Worm (Caenorhabditis elegans): Measurements from ENCODE around the gene clec-118.
"Not testable (repeated sequence)": the region's sequence is repeated elsewhere in the genome, so short reads cannot be mapped to it uniquely, and the experiment has no call there.

Gene clec-118

DNA sequence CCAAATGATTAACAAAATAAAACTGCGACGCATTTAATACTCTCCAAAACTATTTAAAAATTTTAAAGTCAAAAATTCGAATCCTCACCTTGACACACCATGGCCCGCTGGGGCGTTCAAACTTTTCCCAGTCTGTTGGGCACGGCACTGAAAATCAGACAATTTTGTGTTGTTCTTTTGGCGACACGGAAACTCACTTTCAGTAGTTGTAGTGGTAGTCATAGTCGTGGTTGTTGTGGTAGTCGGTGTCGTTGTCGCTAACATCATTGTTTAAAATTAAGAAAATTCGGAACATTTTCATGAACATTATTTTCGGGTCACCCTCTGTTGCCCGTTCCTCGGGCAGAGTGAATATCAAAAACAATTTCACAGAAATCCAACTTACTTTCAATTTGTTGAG, at the start of gene clec-118:
TSS of gene clec-118 (minus strand) at position 101 of the 400 bp plus-strand sequence.
- TF ChIP-seq W03F9.2, him-1, dao-5 (tag; optimal IDR thresholded peaks at IDR 0.05): not testable (repeated sequence)

DNA sequence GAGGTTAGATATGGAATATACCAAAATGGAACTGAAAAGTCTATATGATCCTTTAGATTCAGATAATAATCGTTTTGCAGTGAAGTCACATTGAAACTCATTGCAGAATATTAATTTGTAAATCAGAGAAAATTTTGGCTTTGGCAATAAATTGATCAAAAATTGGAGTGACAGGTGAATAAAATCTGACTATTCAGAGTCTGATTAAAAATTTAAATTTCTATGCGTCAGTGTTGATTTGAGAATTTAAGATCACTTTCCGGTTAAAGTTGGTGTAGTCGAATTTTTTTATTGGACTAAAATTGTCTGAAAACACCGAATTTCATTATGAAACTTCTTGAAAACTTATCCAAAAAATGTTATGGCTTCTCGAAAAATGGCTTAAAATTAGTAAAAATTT, 49.4 kb upstream of the clec-118 start, which contains the start of gene sri-45:
TSS of gene sri-45 (minus strand) at position 101 of the 400 bp plus-strand sequence.
- TF ChIP-seq him-1 (tag; optimal IDR thresholded peaks at IDR 0.05) (no peak), dao-5 (tag; optimal IDR thresholded peaks at IDR 0.05) (no peak), W03F9.2 (tag; optimal IDR thresholded peaks at IDR 0.05) (no peak)

DNA sequence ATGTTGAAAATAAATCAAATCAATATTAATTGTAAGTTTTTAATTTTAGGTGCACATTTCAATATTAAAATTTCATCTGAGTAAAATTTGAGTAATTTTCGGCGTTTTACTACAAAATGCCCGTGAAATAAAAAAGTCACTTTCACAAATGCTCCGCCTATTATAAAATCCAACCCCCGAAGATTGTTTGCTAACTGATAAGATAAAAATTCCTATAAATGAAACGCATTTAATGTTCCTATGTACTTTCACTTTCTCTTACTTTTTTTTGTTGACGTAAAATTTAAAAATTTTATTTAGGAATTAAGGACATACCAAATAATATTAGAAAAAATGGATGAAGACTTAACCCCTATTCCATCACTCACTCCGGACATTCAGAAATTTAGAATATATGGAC, 46.1 kb upstream of the clec-118 start, which contains the start of gene sdz-24:
TSS of gene sdz-24 (plus strand) at position 301 of the 400 bp plus-strand sequence.
- TF ChIP-seq dao-5 (tag; optimal IDR thresholded peaks at IDR 0.05) (no peak), W03F9.2 (tag; optimal IDR thresholded peaks at IDR 0.05) (no peak), him-1 (tag; optimal IDR thresholded peaks at IDR 0.05) (no peak)

DNA sequence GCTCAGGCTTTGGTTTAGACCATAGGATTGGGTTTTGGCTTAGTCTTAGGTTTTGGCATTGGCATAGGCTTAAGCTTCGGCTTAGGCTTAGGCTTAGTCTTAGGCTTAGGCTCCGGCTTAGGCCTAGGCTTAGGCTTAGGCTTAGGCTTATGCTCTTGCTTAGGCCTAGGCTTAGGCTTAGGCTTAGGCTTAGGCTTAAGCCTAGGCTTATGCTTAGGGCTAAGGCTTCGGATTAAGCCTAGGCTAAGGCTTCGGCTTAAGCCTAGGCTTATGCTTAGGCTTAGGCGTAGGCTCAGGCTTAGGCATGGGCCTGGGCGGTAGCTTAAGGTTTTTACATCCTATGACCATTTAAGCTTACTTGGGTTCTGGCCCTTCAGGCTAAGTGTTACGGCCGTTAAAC, 39.1 kb upstream of the clec-118 start:
- TF ChIP-seq W03F9.2 (tag; optimal IDR thresholded peaks at IDR 0.05) = no peak
- no peak for TF ChIP-seq him-1 (tag; optimal IDR thresholded peaks at IDR 0.05)
- no peak for TF ChIP-seq dao-5 (tag; optimal IDR thresholded peaks at IDR 0.05)

DNA sequence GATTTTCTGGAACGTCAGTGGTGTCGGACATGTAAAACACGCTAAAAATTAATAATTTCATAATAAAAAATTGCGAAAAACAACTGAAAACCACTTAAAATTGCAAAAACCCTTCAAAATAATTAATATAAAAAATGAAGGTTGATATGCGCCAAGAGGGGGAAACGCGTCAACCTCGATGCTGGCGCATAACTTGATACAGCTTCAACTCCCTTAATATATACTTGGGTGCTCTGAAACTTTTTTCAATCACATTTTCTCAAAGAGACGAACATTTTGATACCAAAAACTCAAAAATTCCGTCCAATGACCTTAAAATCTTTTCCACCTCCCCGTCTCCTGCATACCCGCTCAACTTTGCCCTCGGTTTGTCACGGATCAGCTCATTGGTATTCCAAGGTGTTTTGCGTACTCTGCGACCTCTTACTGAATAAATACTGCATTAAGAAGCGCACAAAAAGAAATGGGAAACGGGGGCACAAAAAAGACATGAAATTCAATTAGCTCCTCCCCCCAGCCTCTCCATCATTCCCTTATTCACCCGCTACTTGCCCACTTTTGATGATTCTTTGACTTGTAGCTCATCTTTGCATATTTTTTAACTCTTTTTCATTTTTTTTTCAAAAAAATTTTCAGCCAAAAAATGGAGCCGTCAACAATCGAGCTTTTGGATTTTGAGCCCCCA, 38.2 kb upstream of the clec-118 start, which contains the start of the genes K07E8.7 and frpr-14:
TSS of gene K07E8.7 (minus strand) at position 47 of the 685 bp plus-strand sequence.
TSS of gene frpr-14 (plus strand) at position 635 of the 685 bp plus-strand sequence.
- TF ChIP-seq dao-5 (tag; optimal IDR thresholded peaks at IDR 0.05) (no peak), W03F9.2 (tag; optimal IDR thresholded peaks at IDR 0.05) (no peak), him-1 (tag; optimal IDR thresholded peaks at IDR 0.05) (no peak)

DNA sequence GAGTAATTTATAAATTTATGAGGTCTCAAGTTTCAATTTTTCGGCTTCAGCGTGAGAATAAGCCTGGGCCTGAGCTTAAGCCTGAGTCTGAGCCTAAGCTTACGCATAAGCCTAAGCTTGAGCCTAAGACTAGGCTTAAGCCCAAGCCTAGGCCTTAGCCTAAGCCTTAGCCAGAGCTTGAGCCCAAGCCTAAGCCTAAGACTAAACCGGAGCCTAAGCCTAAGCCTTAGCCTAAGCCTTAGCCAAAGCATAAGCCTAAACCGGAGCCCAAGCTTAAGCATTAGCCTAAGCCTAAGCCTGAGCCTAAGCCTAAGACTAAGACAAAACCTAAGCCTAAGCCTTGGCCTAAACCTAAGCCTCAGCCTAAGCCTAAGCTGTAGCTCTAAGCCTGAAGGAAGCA, 31.5 kb upstream of the clec-118 start:
- TF ChIP-seq him-1 (tag; optimal IDR thresholded peaks at IDR 0.05) (no peak), dao-5 (tag; optimal IDR thresholded peaks at IDR 0.05) (no peak), W03F9.2 (tag; optimal IDR thresholded peaks at IDR 0.05) (no peak)

DNA sequence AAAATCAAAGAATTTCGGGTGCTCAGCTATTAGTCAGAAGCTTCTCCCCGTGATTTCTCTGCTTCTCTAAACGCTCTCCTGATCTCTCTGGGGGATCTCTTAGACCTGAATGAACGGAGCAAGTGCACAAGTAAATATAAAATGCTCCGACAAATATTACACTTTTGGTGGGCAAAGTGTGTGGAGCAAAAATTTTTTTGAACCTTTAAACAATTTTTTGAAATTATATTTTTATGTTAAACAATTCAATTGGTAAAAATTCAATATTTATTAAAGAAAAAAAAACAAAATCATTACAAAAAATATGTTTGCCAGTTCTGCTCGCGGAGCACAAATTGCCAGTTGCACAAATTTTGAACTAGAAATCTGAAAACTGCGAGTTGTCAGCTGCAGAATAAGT, 27.2 kb upstream of the clec-118 start, which contains the start of gene K07E8.6:
TSS of gene K07E8.6 (minus strand) at position 101 of the 400 bp plus-strand sequence.
- TF ChIP-seq W03F9.2 (tag; optimal IDR thresholded peaks at IDR 0.05) = no peak
- no peak for TF ChIP-seq him-1 (tag; optimal IDR thresholded peaks at IDR 0.05)
- TF ChIP-seq dao-5 (tag; optimal IDR thresholded peaks at IDR 0.05) = no peak

DNA sequence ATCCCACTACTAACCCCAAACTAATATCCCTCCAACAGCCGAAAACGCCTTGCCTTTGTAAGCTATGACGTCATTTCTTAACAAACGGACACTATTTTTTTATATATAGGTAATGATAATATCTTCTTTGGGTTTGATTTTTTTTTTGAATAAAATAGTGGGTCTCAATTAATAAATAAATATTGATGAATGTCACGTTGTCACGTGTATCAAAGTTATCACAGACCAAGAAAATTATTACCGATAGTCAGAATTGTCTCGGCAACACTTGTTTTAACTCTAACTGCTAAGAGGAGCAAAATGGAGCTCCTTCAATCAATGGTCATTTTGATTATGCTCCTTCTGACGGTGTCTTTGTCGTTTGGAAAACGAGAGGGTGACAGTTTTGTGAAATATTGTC, 21.7 kb upstream of the clec-118 start, which contains the start of gene T04B8.1:
TSS of gene T04B8.1 (plus strand) at position 301 of the 400 bp plus-strand sequence.
- TF ChIP-seq him-1 (tag; optimal IDR thresholded peaks at IDR 0.05) = no peak
- TF ChIP-seq dao-5 (tag; optimal IDR thresholded peaks at IDR 0.05) = no peak
- TF ChIP-seq W03F9.2 (tag; optimal IDR thresholded peaks at IDR 0.05) = no peak

DNA sequence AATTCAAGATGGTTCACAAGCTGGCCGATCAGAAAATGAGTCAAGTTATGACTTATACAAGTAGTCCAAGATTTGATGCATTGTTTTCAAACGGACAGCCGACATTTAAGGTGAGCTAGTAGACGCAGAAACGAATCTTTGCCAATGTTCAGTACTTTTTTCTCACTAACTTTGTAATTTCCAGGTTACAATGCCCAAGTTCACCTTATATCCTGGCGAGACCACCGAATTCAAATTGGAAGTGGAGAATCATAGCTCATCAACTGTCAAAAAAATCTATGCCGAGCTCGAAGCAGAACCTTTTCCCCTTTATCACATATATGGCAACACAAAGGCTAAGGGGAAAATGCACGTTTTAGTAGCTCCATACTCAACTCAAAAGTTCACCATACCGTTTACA, 15.7 kb upstream of the clec-118 start:
- no peak for TF ChIP-seq W03F9.2 (tag; optimal IDR thresholded peaks at IDR 0.05)
- TF ChIP-seq dao-5 (tag; optimal IDR thresholded peaks at IDR 0.05) = no peak
- TF ChIP-seq him-1 (tag; optimal IDR thresholded peaks at IDR 0.05) = no peak

DNA sequence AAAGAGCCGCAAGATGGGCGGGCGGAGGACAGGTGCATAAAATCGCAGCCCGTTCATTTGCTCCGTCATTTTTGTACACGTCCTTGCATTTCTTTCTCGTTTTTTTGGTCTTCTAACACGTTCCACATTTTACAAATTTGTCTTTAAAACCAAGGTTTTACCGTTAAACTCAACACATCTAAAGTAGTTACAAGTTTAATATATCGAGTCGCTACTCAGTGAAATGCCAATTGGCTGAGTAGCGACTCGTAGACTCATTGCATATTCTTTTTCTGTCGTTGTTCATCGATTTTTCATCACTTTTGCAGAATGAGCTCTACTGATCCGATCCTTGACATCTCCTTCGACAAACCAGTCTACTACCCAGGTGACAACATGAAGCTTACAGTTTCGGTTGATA, 14.9 kb upstream of the clec-118 start, which contains the start of gene arrd-1:
TSS of gene arrd-1 (plus strand) at position 301 of the 400 bp plus-strand sequence.
- TF ChIP-seq dao-5 (tag; optimal IDR thresholded peaks at IDR 0.05) (no peak), W03F9.2 (tag; optimal IDR thresholded peaks at IDR 0.05) (no peak), him-1 (tag; optimal IDR thresholded peaks at IDR 0.05) (no peak)

DNA sequence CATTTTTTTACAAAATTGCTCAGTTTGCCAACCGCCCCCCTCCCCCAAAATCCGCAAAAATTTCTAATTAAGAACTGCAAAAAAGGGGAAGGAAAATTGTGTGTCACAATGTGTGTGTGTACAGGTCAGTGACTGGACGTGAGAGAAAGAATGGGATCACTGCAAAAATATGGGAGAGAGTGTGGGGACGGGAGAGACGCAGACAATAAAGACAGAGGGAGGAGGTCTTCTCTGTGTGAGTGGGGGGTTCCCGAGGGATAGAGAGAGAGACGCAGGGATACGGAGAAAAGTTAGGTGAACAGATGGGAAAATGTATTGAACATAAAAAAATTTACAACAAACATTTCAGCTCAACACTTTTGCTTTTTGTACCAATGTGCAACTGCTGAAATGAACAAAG, 13.7 kb upstream of the clec-118 start:
- no peak for TF ChIP-seq dao-5 (tag; optimal IDR thresholded peaks at IDR 0.05)
- TF ChIP-seq him-1 (tag; optimal IDR thresholded peaks at IDR 0.05) = no peak

DNA sequence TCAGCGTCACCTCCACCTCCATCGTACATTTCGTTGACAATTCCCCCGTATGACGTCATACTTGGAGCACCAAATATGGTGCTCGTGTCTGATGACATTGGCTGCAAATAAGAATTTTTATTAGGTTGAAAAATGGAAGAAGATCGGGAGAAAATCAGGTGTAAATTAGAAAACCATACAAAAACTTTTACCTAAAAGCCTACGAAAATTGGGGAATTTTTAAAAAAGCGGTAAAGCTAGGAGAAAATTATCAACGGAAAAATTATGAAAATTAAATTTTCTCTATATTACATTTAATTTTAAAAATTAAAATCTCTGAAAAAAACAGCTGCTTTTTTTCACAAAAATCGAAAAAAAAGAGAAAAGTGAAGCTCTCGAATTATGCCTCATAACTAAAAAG, 12.2 kb upstream of the clec-118 start, which contains the start of gene T04B8.5:
TSS of gene T04B8.5 (minus strand) at position 101 of the 400 bp plus-strand sequence.
- TF ChIP-seq him-1 (tag; optimal IDR thresholded peaks at IDR 0.05) (no peak), W03F9.2 (tag; optimal IDR thresholded peaks at IDR 0.05) (no peak), dao-5 (tag; optimal IDR thresholded peaks at IDR 0.05) (no peak)

DNA sequence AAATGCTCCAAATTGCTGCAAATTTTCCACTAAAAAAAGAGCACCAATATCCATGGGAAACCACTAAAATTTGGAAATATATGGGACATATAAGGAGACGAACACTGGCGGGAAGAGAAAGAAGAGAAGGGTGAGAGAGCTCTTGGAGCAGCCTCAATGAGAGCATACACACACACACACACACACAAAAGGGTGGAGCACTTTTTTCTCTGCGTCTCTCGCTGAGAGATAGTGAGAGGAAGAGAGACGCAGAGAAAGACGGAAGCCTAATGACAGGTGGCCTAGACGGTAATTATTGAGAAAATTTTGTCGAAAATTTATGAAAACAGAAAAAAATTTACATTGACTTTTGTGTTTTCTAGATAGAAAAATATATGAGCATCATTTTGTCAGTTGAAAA, 10.2 kb upstream of the clec-118 start:
- no peak for TF ChIP-seq W03F9.2 (tag; optimal IDR thresholded peaks at IDR 0.05)
- no peak for TF ChIP-seq him-1 (tag; optimal IDR thresholded peaks at IDR 0.05)
- TF ChIP-seq dao-5 (tag; optimal IDR thresholded peaks at IDR 0.05) = no peak

DNA sequence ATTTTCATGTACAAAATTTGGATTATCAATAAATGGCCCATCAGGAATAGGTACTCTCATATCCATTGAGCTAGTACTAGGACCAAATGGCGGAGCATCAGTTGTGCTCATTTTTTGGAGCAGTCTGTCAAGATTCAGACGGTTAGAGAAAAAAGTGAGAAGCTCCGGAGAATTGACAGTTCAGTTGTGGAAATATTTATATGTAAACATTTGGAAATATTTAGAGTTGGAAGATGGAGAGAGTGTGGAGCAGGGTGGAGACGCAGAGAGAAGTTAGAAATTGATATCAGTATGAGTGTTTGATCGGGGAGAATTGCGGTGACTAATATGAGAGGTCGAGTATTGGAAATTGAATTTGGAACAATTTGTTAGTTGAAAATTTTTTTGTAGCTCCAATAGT, 8.9 kb upstream of the clec-118 start:
- TF ChIP-seq him-1 (tag; optimal IDR thresholded peaks at IDR 0.05) (no peak), W03F9.2 (tag; optimal IDR thresholded peaks at IDR 0.05) (no peak), dao-5 (tag; optimal IDR thresholded peaks at IDR 0.05) (no peak)

All from whole organism, L4/young adult.